Fruit fly (Drosophila melanogaster) whole organism, embryonic: Measurements from ENCODE around the gene CG31493.

Experiments used
- BEAF-32 ChIP-seq: fragments of 200-800 bp; sonication (Bioruptor generic); optimal IDR thresholded peaks from 3 replicates; lab custom pipeline; 2017; ENCODE audit warnings: missing biosample characterization, missing genetic modification characterization, mild to moderate bottlenecking, moderate library complexity, missing genetic modification reagents
- CG10267 ChIP-seq: fragments of 200-800 bp; sonication (Bioruptor generic); optimal IDR thresholded peaks from 2 replicates; lab custom pipeline; 2018; ENCODE audit warnings: missing biosample characterization, mild to moderate bottlenecking, missing genetic modification characterization, moderate library complexity
- CG12391 ChIP-seq: fragments of 200-800 bp; sonication (Bioruptor generic); optimal IDR thresholded peaks from 3 replicates; lab custom pipeline; 2018; ENCODE audit warnings: missing biosample characterization, mild to moderate bottlenecking, missing genetic modification characterization, moderate library complexity
- CG13894 ChIP-seq: fragments of 200-800 bp; sonication (Bioruptor generic); optimal IDR thresholded peaks from 3 replicates; lab custom pipeline; 2018; ENCODE audit warnings: missing biosample characterization, mild to moderate bottlenecking, missing genetic modification characterization, moderate library complexity
- CG15073 ChIP-seq: fragments of 200-800 bp; sonication (Bioruptor generic); optimal IDR thresholded peaks from 2 replicates; lab custom pipeline; 2016; ENCODE audit warnings: missing biosample characterization, missing genetic modification characterization
- CG16813 ChIP-seq: fragments of 200-800 bp; sonication (Bioruptor generic); IDR thresholded peaks from 3 replicates; pipeline ENCODE4 v1.3.6; 2022; ENCODE audit warnings: missing biosample characterization, missing genetic modification characterization; ENCODE audit not compliant: partially characterized antibody
- CG1832 ChIP-seq: fragments of 200-800 bp; sonication (Bioruptor generic); optimal IDR thresholded peaks from 2 replicates; lab custom pipeline; 2017; ENCODE audit warnings: missing biosample characterization, mild to moderate bottlenecking, missing genetic modification characterization, inconsistent platforms
- CG18599 ChIP-seq: fragments of 200-800 bp; sonication (Bioruptor generic); optimal IDR thresholded peaks from 3 replicates; lab custom pipeline; 2017; ENCODE audit warnings: missing biosample characterization, missing genetic modification characterization, mild to moderate bottlenecking, moderate library complexity, missing genetic modification reagents
- CG33557 ChIP-seq: fragments of 200-800 bp; sonication (Bioruptor generic); optimal IDR thresholded peaks from 2 replicates; lab custom pipeline; 2019; ENCODE audit warnings: missing biosample characterization, mild to moderate bottlenecking, missing genetic modification characterization, moderate library complexity
- CG3847 ChIP-seq: fragments of 200-800 bp; sonication (Bioruptor generic); IDR thresholded peaks from 2 replicates; pipeline ENCODE4 v1.3.6; 2022; ENCODE audit warnings: missing biosample characterization, missing genetic modification characterization
- CG3995 ChIP-seq: fragments of 200-800 bp; sonication (Bioruptor generic); optimal IDR thresholded peaks from 3 replicates; lab custom pipeline; 2016; ENCODE audit warnings: missing biosample characterization, missing genetic modification characterization
- CG4730 ChIP-seq: fragments of 200-800 bp; sonication (Bioruptor generic); IDR thresholded peaks from 2 replicates; pipeline ENCODE4 v1.3.6; 2022; ENCODE audit warnings: missing biosample characterization, missing genetic modification characterization
- CG8290 ChIP-seq, 3 experiments: fragments of 200-800 bp; sonication (Bioruptor generic); optimal IDR thresholded peaks; 2 replicates each; lab custom pipeline; 2016 to 2019; ENCODE audit warnings: missing biosample characterization in 3 of 3, missing genetic modification characterization in 3 of 3, mild to moderate bottlenecking in 2 of 3, moderate library complexity in 1 of 3
- CG9797 ChIP-seq: fragments of 200-800 bp; sonication (Bioruptor generic); optimal IDR thresholded peaks from 3 replicates; lab custom pipeline; 2018; ENCODE audit warnings: missing biosample characterization, mild to moderate bottlenecking, missing genetic modification characterization
- CHES-1-like ChIP-seq: fragments of 200-800 bp; sonication (Bioruptor generic); optimal IDR thresholded peaks from 2 replicates; lab custom pipeline; 2016; ENCODE audit warnings: missing biosample characterization, missing genetic modification characterization
- D19B ChIP-seq: fragments of 200-800 bp; sonication (Bioruptor generic); optimal IDR thresholded peaks from 2 replicates; lab custom pipeline; 2017; ENCODE audit warnings: missing biosample characterization, mild to moderate bottlenecking, missing genetic modification characterization
- Dbx ChIP-seq: fragments of 200-800 bp; sonication (Bioruptor generic); IDR thresholded peaks from 3 replicates; pipeline ENCODE4 v1.3.6; 2022; ENCODE audit warnings: missing biosample characterization, missing genetic modification characterization
- HLH4C ChIP-seq: fragments of 200-800 bp; sonication (Bioruptor generic); IDR thresholded peaks from 3 replicates; pipeline ENCODE4 v1.3.6; 2022; ENCODE audit warnings: missing biosample characterization, missing genetic modification characterization; ENCODE audit not compliant: partially characterized antibody
- HLH54F ChIP-seq: fragments of 200-800 bp; sonication (Bioruptor generic); optimal IDR thresholded peaks from 3 replicates; lab custom pipeline; 2016; ENCODE audit warnings: missing biosample characterization, missing genetic modification characterization
- Hmr ChIP-seq: fragments of 200-800 bp; sonication (Bioruptor generic); optimal IDR thresholded peaks from 3 replicates; lab custom pipeline; 2017; ENCODE audit warnings: mild to moderate bottlenecking, missing biosample characterization, missing genetic modification reagents, missing genetic modification characterization
- Hr78 ChIP-seq, 2 experiments: fragments of 200-800 bp in 1 of 2; fragments of >200 bp in 1 of 2; sonication (Bioruptor generic) in 1 of 2; optimal IDR thresholded peaks; 2 replicates each; lab custom pipeline; 2017 to 2019; ENCODE audit warnings: missing biosample characterization in 2 of 2, missing genetic modification characterization in 2 of 2, mild to moderate bottlenecking in 1 of 2, moderate library complexity in 1 of 2
- Hsf ChIP-seq: fragments of 200-800 bp; sonication (Bioruptor generic); optimal IDR thresholded peaks from 3 replicates; lab custom pipeline; 2016; ENCODE audit warnings: missing biosample characterization, missing genetic modification characterization
- Kr ChIP-seq: fragments of 200-800 bp; sonication (Bioruptor generic); optimal IDR thresholded peaks from 2 replicates; lab custom pipeline; 2017; ENCODE audit warnings: missing biosample characterization, mild to moderate bottlenecking, missing genetic modification characterization
- Taf1 ChIP-seq: fragments of 200-800 bp; sonication (Bioruptor generic); IDR thresholded peaks from 2 replicates; pipeline ENCODE4 v1.3.6; 2022; ENCODE audit warnings: missing biosample characterization, missing genetic modification characterization
- ase ChIP-seq: fragments of 200-800 bp; sonication (Bioruptor generic); IDR thresholded peaks from 3 replicates; pipeline ENCODE4 v1.3.6; 2022; ENCODE audit warnings: missing biosample characterization, missing genetic modification characterization
- az2 ChIP-seq: fragments of 200-800 bp; sonication (Bioruptor generic); optimal IDR thresholded peaks from 3 replicates; lab custom pipeline; 2016; ENCODE audit warnings: missing biosample characterization, missing genetic modification characterization
- bbx ChIP-seq: fragments of 200-800 bp; sonication (Bioruptor generic); IDR thresholded peaks from 2 replicates; pipeline ENCODE4 v1.3.6; 2022; ENCODE audit warnings: missing biosample characterization, missing genetic modification characterization; ENCODE audit not compliant: partially characterized antibody
- dmrt99B ChIP-seq: fragments of 200-800 bp; sonication (Bioruptor generic); optimal IDR thresholded peaks from 2 replicates; lab custom pipeline; 2018; ENCODE audit warnings: missing biosample characterization, mild to moderate bottlenecking, missing genetic modification characterization, moderate library complexity
- fd96Cb ChIP-seq: fragments of 200-800 bp; sonication (Bioruptor generic); optimal IDR thresholded peaks from 2 replicates; lab custom pipeline; 2018; ENCODE audit warnings: missing biosample characterization, mild to moderate bottlenecking, missing genetic modification characterization, moderate library complexity
- hkb ChIP-seq, 2 experiments: fragments of 200-800 bp in 1 of 2; fragments of >200 bp in 1 of 2; sonication (Bioruptor generic) in 1 of 2; IDR thresholded peaks in 1 of 2; optimal IDR thresholded peaks in 1 of 2; 2 replicates each; pipeline versions ENCODE4 v1.3.6 to Lab custom; 2017 to 2022; ENCODE audit warnings: missing biosample characterization in 1 of 2, missing genetic modification characterization in 1 of 2
- jing ChIP-seq: fragments of 200-800 bp; sonication (Bioruptor generic); optimal IDR thresholded peaks from 2 replicates; lab custom pipeline; 2018; ENCODE audit warnings: missing biosample characterization, mild to moderate bottlenecking, missing genetic modification characterization
- jumu ChIP-seq: fragments of 200-800 bp; sonication (Bioruptor generic); optimal IDR thresholded peaks from 3 replicates; lab custom pipeline; 2016; ENCODE audit warnings: missing biosample characterization, missing genetic modification characterization
- lilli ChIP-seq: fragments of 200-800 bp; sonication (Bioruptor generic); optimal IDR thresholded peaks from 3 replicates; lab custom pipeline; 2016; ENCODE audit warnings: missing biosample characterization, missing genetic modification characterization
- lmd ChIP-seq: fragments of 200-800 bp; sonication (Bioruptor generic); IDR thresholded peaks from 2 replicates; pipeline ENCODE4 v1.3.6; 2022; ENCODE audit warnings: missing biosample characterization, missing genetic modification characterization
- lola ChIP-seq, 3 experiments: fragments of >200 bp in 2 of 3; fragments of 200-800 bp in 1 of 3; sonication (Bioruptor generic) in 1 of 3; optimal IDR thresholded peaks; 2 replicates each; lab custom pipeline; 2017 to 2019; ENCODE audit warnings: missing biosample characterization in 3 of 3, missing genetic modification characterization in 3 of 3, mild to moderate bottlenecking in 1 of 3, moderate library complexity in 1 of 3
- nau ChIP-seq: fragments of 200-800 bp; sonication (Bioruptor generic); optimal IDR thresholded peaks from 3 replicates; lab custom pipeline; 2017; ENCODE audit warnings: missing biosample characterization, mild to moderate bottlenecking, missing genetic modification characterization, missing genetic modification reagents
- nmo ChIP-seq: fragments of 200-800 bp; sonication (Bioruptor generic); optimal IDR thresholded peaks from 2 replicates; lab custom pipeline; 2018; ENCODE audit warnings: missing biosample characterization, mild to moderate bottlenecking, missing genetic modification characterization, moderate library complexity
- org-1 ChIP-seq: fragments of 200-800 bp; sonication (Bioruptor generic); optimal IDR thresholded peaks from 2 replicates; lab custom pipeline; 2017; ENCODE audit warnings: missing biosample characterization, missing genetic modification characterization
- pan ChIP-seq, 4 experiments: fragments of >200 bp in 3 of 4; fragments of 200-800 bp in 1 of 4; sonication (Bioruptor generic) in 1 of 4; optimal IDR thresholded peaks in 3 of 4; IDR thresholded peaks in 1 of 4; 2 replicates each; pipeline versions ENCODE4 v1.3.6 to Lab custom; 2017 to 2022; ENCODE audit warnings: missing biosample characterization in 2 of 4, missing genetic modification characterization in 2 of 4, mixed read lengths in 1 of 4
- salm ChIP-seq: fragments of 200-800 bp; sonication (Bioruptor generic); optimal IDR thresholded peaks from 2 replicates; lab custom pipeline; 2018; ENCODE audit warnings: missing biosample characterization, mild to moderate bottlenecking, missing genetic modification characterization
- sens-2 ChIP-seq: fragments of 200-800 bp; sonication (Bioruptor generic); IDR thresholded peaks from 2 replicates; pipeline ENCODE4 v1.3.6; 2022; ENCODE audit warnings: missing biosample characterization, missing genetic modification characterization
- sima ChIP-seq: fragments of 200-800 bp; sonication (Bioruptor generic); optimal IDR thresholded peaks from 2 replicates; lab custom pipeline; 2016; ENCODE audit warnings: missing biosample characterization, missing genetic modification characterization
- sisA ChIP-seq: fragments of 200-800 bp; sonication (Bioruptor generic); IDR thresholded peaks from 2 replicates; pipeline ENCODE4 v1.3.6; 2022; ENCODE audit warnings: missing biosample characterization, missing genetic modification characterization
- sug ChIP-seq: fragments of 200-800 bp; optimal IDR thresholded peaks from 2 replicates; lab custom pipeline; 2019; ENCODE audit warnings: missing biosample characterization, mild to moderate bottlenecking, missing genetic modification characterization, moderate library complexity
- vnd ChIP-seq: fragments of 200-800 bp; sonication (Bioruptor generic); IDR thresholded peaks from 3 replicates; pipeline ENCODE4 v1.3.6; 2022; ENCODE audit warnings: missing biosample characterization, missing genetic modification characterization; ENCODE audit not compliant: partially characterized antibody
- vvl ChIP-seq: fragments of 200-800 bp; sonication (Bioruptor generic); IDR thresholded peaks from 2 replicates; pipeline ENCODE4 v1.3.6; 2022; ENCODE audit warnings: missing biosample characterization, missing genetic modification characterization

The CG31493 gene

dm6 chr3R:7122172-7123072 is 8.9 kb upstream of the CG31493 start (continued):
- TF ChIP-seq CHES-1-like = no peak
- TF ChIP-seq Hr78 (GFP tag; optimal IDR thresholded peaks at IDR 0.05; lab: Kevin White, UChicago) = peak in 1 of 2 experiments; percentile 8
- no peak for TF ChIP-seq CG1832
- no peak for TF ChIP-seq sima (GFP tag; lab: Kevin White, UChicago)
- peak; percentile 28 for TF ChIP-seq sug (tag; lab: Kevin White, UChicago)
- TF ChIP-seq Kr (GFP tag; lab: Kevin White, UChicago) = peak; percentile 50
- TF ChIP-seq lilli (GFP tag; lab: Kevin White, UChicago) = no peak
- no peak for TF ChIP-seq BEAF-32 (GFP tag; lab: Kevin White, UChicago)
- no peak for TF ChIP-seq CG15073 (GFP tag; lab: Kevin White, UChicago)
- peak; percentile 19 for TF ChIP-seq CG18599
- TF ChIP-seq CG12391 (tag; lab: Kevin White, UChicago) = no peak
- TF ChIP-seq CG8290 (GFP tag; optimal IDR thresholded peaks at IDR 0.05; lab: Kevin White, UChicago) = no peak
- no peak for TF ChIP-seq CG8290 (tag; optimal IDR thresholded peaks at IDR 0.05; lab: Kevin White, UChicago)
- TF ChIP-seq hkb (optimal IDR thresholded peaks at IDR 0.05; lab: Kevin White, UChicago) = no peak
- no peak for TF ChIP-seq hkb (GFP tag; IDR thresholded peaks at IDR 0.05; lab: Robert Waterston, UW)
- TF ChIP-seq org-1 (GFP tag; lab: Kevin White, UChicago) = no peak
- TF ChIP-seq CG10267 (tag; lab: Kevin White, UChicago) = no peak
- TF ChIP-seq Dbx (GFP tag; lab: Robert Waterston, UW) = no peak
- no peak for TF ChIP-seq HLH4C (GFP tag; lab: Robert Waterston, UW)
- TF ChIP-seq Taf1 (GFP tag; lab: Robert Waterston, UW) = no peak
- TF ChIP-seq CG13894 = no peak
- no peak for TF ChIP-seq nau (GFP tag; lab: Kevin White, UChicago)
- 0 out of 2 replicates have a peak, but pooled peaks have one; percentile 29 for TF ChIP-seq sens-2 (GFP tag; lab: Robert Waterston, UW)
- no peak for TF ChIP-seq lmd (GFP tag; lab: Robert Waterston, UW)
- TF ChIP-seq lola (GFP tag; optimal IDR thresholded peaks at IDR 0.05; lab: Kevin White, UChicago) = no peak
- TF ChIP-seq nmo = peak; percentile 29
- peak; percentile 38; the same call in 1 of the 2 replicates for TF ChIP-seq vvl (GFP tag; lab: Robert Waterston, UW)
- no peak for TF ChIP-seq vnd (GFP tag; lab: Robert Waterston, UW)
- TF ChIP-seq pan (optimal IDR thresholded peaks at IDR 0.05; lab: Kevin White, UChicago) = no peak
- peak in 1 of 2 experiments; percentile 42 for TF ChIP-seq pan (GFP tag; optimal IDR thresholded peaks at IDR 0.05 in 1 of 2, IDR thresholded peaks at IDR 0.05 in 1 of 2)
- TF ChIP-seq jumu (GFP tag; lab: Kevin White, UChicago) = no peak
- TF ChIP-seq Hmr = no peak
- no peak for TF ChIP-seq jing (GFP tag; lab: Kevin White, UChicago)
- TF ChIP-seq az2 (GFP tag; lab: Kevin White, UChicago) = no peak
- no peak for TF ChIP-seq CG33557 (GFP tag; lab: Kevin White, UChicago)
- TF ChIP-seq dmrt99B (tag; lab: Kevin White, UChicago) = peak; percentile 2
- no peak for TF ChIP-seq bbx (GFP tag; lab: Robert Waterston, UW)
- TF ChIP-seq CG3995 (GFP tag; lab: Kevin White, UChicago) = no peak
- no peak for TF ChIP-seq CG4730 (GFP tag; lab: Robert Waterston, UW)
- no peak for TF ChIP-seq CG16813 (GFP tag; lab: Robert Waterston, UW)
- TF ChIP-seq Hsf (GFP tag; lab: Kevin White, UChicago) = no peak
- no peak for TF ChIP-seq salm (tag; lab: Kevin White, UChicago)
- no peak for TF ChIP-seq ase
- TF ChIP-seq CG9797 (GFP tag; lab: Kevin White, UChicago) = no peak
- no peak for TF ChIP-seq sisA
- no peak for TF ChIP-seq fd96Cb (tag; lab: Kevin White, UChicago)
- no peak for TF ChIP-seq HLH54F (GFP tag; lab: Kevin White, UChicago)
- TF ChIP-seq D19B (GFP tag; lab: Kevin White, UChicago) = no peak
- TF ChIP-seq CG3847 (GFP tag; lab: Robert Waterston, UW) = no peak
